Worm (Caenorhabditis elegans) whole organism, L1 larva: Measurements from ENCODE around the gene F26D11.12.

Source experiments
- C04F5.9 ChIP-seq: sonication (generic microtip); optimal IDR thresholded peaks from 2 replicates; lab custom pipeline; 2016; ENCODE audit warnings: missing genetic modification characterization, missing compliant biosample characterization
- C34B4.2 ChIP-seq: sonication (generic microtip); optimal IDR thresholded peaks from 2 replicates; lab custom pipeline; 2017; ENCODE audit warnings: mild to moderate bottlenecking, missing genetic modification characterization, missing compliant biosample characterization
- F16B12.6 ChIP-seq: fragments of 150-350 bp; optimal IDR thresholded peaks from 2 replicates; lab custom pipeline; 2014; ENCODE audit warnings: missing biosample characterization, missing genetic modification characterization
- Y116A8C.19 ChIP-seq: sonication (generic microtip); optimal IDR thresholded peaks from 2 replicates; lab custom pipeline; 2016; ENCODE audit warnings: missing compliant biosample characterization, missing genetic modification characterization, borderline replicate concordance
- alr-1 ChIP-seq: fragments of 200-800 bp; sonication (Bioruptor generic); optimal IDR thresholded peaks from 2 replicates; lab custom pipeline; 2018; ENCODE audit warnings: borderline replicate concordance, mild to moderate bottlenecking, missing genetic modification characterization, missing compliant biosample characterization
- aly-2 ChIP-seq: fragments of 150-350 bp; optimal IDR thresholded peaks from 2 replicates; lab custom pipeline; 2014; ENCODE audit warnings: missing biosample characterization, missing genetic modification characterization
- ama-1 ChIP-seq: fragments of 150-350 bp; optimal IDR thresholded peaks from 2 replicates; lab custom pipeline; 2014
- ceh-90 ChIP-seq: sonication (generic microtip); optimal IDR thresholded peaks from 2 replicates; lab custom pipeline; 2016; ENCODE audit warnings: missing genetic modification characterization, missing compliant biosample characterization
- dpl-1 ChIP-seq, 3 experiments: fragments of 150-350 bp in 2 of 3; sonication (generic microtip) in 1 of 3; optimal IDR thresholded peaks; 2 replicates each; lab custom pipeline; 2014 to 2017; ENCODE audit warnings: missing biosample characterization in 3 of 3, missing genetic modification characterization in 3 of 3, missing genetic modification reagents in 3 of 3
- dsc-1 ChIP-seq: sonication (generic microtip); optimal IDR thresholded peaks from 2 replicates; lab custom pipeline; 2016; ENCODE audit warnings: mild to moderate bottlenecking, missing genetic modification characterization, missing compliant biosample characterization
- ets-5 ChIP-seq: fragments of 200-800 bp; sonication (Bioruptor generic); IDR thresholded peaks from 2 replicates; pipeline ENCODE4 v1.3.6; 2022; ENCODE audit warnings: missing genetic modification characterization, missing compliant biosample characterization
- fos-1 ChIP-seq: fragments of 150-350 bp; optimal IDR thresholded peaks from 2 replicates; lab custom pipeline; 2014; ENCODE audit warnings: missing biosample characterization, missing genetic modification characterization
- hlh-17 ChIP-seq: fragments of 200-800 bp; sonication (Bioruptor generic); optimal IDR thresholded peaks from 2 replicates; lab custom pipeline; 2018; ENCODE audit warnings: missing genetic modification characterization, mild to moderate bottlenecking, missing compliant biosample characterization, moderate library complexity, borderline replicate concordance
- irx-1 ChIP-seq: sonication (generic microtip); optimal IDR thresholded peaks from 2 replicates; lab custom pipeline; 2016; ENCODE audit warnings: missing genetic modification characterization, missing compliant biosample characterization
- lin-39 ChIP-seq: fragments of 150-350 bp; optimal IDR thresholded peaks from 2 replicates; lab custom pipeline; 2014; ENCODE audit warnings: missing biosample characterization, missing genetic modification reagents, missing genetic modification characterization
- mep-1 ChIP-seq: fragments of 150-350 bp; optimal IDR thresholded peaks from 2 replicates; lab custom pipeline; 2014; ENCODE audit warnings: missing biosample characterization, missing genetic modification characterization
- nhr-19 ChIP-seq: fragments of 200-800 bp; sonication (Bioruptor generic); conservative IDR thresholded peaks from 2 replicates; pipeline ENCODE4 v1.3.6; 2022; ENCODE audit warnings: missing genetic modification characterization, missing compliant biosample characterization
- nhr-47 ChIP-seq: sonication (generic microtip); optimal IDR thresholded peaks from 2 replicates; lab custom pipeline; 2016; ENCODE audit warnings: mild to moderate bottlenecking, missing genetic modification characterization, moderate library complexity, missing compliant biosample characterization
- nhr-71 ChIP-seq: sonication (generic microtip); optimal IDR thresholded peaks from 2 replicates; lab custom pipeline; 2016; ENCODE audit warnings: mild to moderate bottlenecking, missing genetic modification characterization, moderate library complexity, missing compliant biosample characterization
- nhr-76 ChIP-seq: sonication (generic microtip); optimal IDR thresholded peaks from 2 replicates; lab custom pipeline; 2017; ENCODE audit warnings: missing biosample characterization, missing genetic modification characterization
- rnt-1 ChIP-seq: sonication (generic microtip); optimal IDR thresholded peaks from 2 replicates; lab custom pipeline; 2016; ENCODE audit warnings: mild to moderate bottlenecking, missing genetic modification characterization, moderate library complexity, missing compliant biosample characterization
- tlp-1 ChIP-seq: fragments of 150-350 bp; optimal IDR thresholded peaks from 2 replicates; lab custom pipeline; 2014; ENCODE audit warnings: missing biosample characterization, missing genetic modification characterization
- unc-30 ChIP-seq: sonication (generic microtip); optimal IDR thresholded peaks from 2 replicates; lab custom pipeline; 2017; ENCODE audit warnings: missing biosample characterization, missing genetic modification characterization
- unc-86 ChIP-seq: sonication (generic microtip); optimal IDR thresholded peaks from 2 replicates; lab custom pipeline; 2016; ENCODE audit warnings: missing genetic modification characterization, missing compliant biosample characterization
- zip-4 ChIP-seq: fragments of 200-800 bp; sonication (Bioruptor generic); optimal IDR thresholded peaks from 2 replicates; lab custom pipeline; 2018; ENCODE audit warnings: mild to moderate bottlenecking, missing genetic modification characterization, moderate library complexity, missing compliant biosample characterization

Gene F26D11.12

ce11 chrV:7925483-7925882, 29.6 kb downstream of the F26D11.12 start, which contains the start of gene srsx-7:
Gene srsx-7, plus strand, starts transcription at chrV:7925783.
- no peak for TF ChIP-seq dsc-1 (tag; lab: Kevin White, UChicago)
- no peak for TF ChIP-seq nhr-71 (tag; lab: Kevin White, UChicago)
- TF ChIP-seq fos-1 (tag; lab: Kevin White, UChicago) = no peak
- no peak for TF ChIP-seq C34B4.2
- TF ChIP-seq dpl-1 (GFP tag; optimal IDR thresholded peaks at IDR 0.05; lab: Kevin White, UChicago) = no peak
- TF ChIP-seq nhr-76 (tag; lab: Kevin White, UChicago) = no peak
- no peak for TF ChIP-seq hlh-17 (GFP tag; lab: Kevin White, UChicago)
- no peak for TF ChIP-seq lin-39
- TF ChIP-seq C04F5.9 (tag; lab: Kevin White, UChicago) = no peak
- no peak for TF ChIP-seq nhr-19
- TF ChIP-seq rnt-1 (tag; lab: Kevin White, UChicago) = no peak
- no peak for TF ChIP-seq irx-1
- TF ChIP-seq zip-4 (GFP tag; lab: Kevin White, UChicago) = no peak
- TF ChIP-seq ceh-90 (tag; lab: Kevin White, UChicago) = no peak
- TF ChIP-seq F16B12.6 (tag; lab: Kevin White, UChicago) = no peak
- no peak for TF ChIP-seq mep-1 (tag; lab: Kevin White, UChicago)

- TF ChIP-seq ama-1 (no peak), aly-2 (tag; lab: Kevin White, UChicago) (no peak), ets-5 (no peak), Y116A8C.19 (no peak), alr-1 (tag; lab: Kevin White, UChicago) (no peak), nhr-47 (tag; lab: Kevin White, UChicago) (no peak), irx-1 (no peak), unc-30 (tag; lab: Kevin White, UChicago) (no peak), tlp-1 (no peak), unc-86 (tag; lab: Kevin White, UChicago) (no peak)
Observed at ce11 chrV:7908431-7908830, 46.7 kb downstream of the F26D11.12 start.
